Worm (Caenorhabditis elegans): ENCODE data around the gene valv-1.

- no peak for TF ChIP-seq unc-39 (tag; optimal IDR thresholded peaks at IDR 0.05)
- TF ChIP-seq ces-1 (GFP tag; optimal IDR thresholded peaks at IDR 0.05) = no peak
- TF ChIP-seq ama-1 (optimal IDR thresholded peaks at IDR 0.05) = no peak
- no peak for TF ChIP-seq zag-1 (tag; optimal IDR thresholded peaks at IDR 0.05)
These were observed 46.3 kb upstream of the valv-1 start, which contains the start of gene F55G1.1 for ce11 chrIV:7491464-7491863.

All from whole organism, L4 larva.